Worm (Caenorhabditis elegans) whole organism, L4/young adult: ENCODE measurements around the gene K10D11.6.

Experiments
- W03F9.2 ChIP-seq: fragments of 150-350 bp; optimal IDR thresholded peaks from 2 replicates; lab custom pipeline; 2014; ENCODE audit warnings: missing biosample characterization, missing genetic modification characterization
- him-1 ChIP-seq: sonication (generic microtip); optimal IDR thresholded peaks from 2 replicates; lab custom pipeline; 2016; ENCODE audit warnings: missing genotype, missing genetic modification reagents, missing genetic modification characterization, missing compliant biosample characterization

ce11 chrIV:12948470-12948869 lies 40.8 kb downstream of the K10D11.6 start, which contains the start of gene F55G11.10:
- no peak for TF ChIP-seq him-1 (tag; lab: Kevin White, UChicago)
- TF ChIP-seq W03F9.2 (tag; lab: Kevin White, UChicago): no peak
